Worm (Caenorhabditis elegans) whole organism, mixed stage, embryonic: ENCODE data around the gene F54B11.11.

Experiments used
- blmp-1 ChIP-seq: fragments of 150-350 bp; optimal IDR thresholded peaks from 2 replicates; lab custom pipeline; 2014; ENCODE audit warnings: missing biosample characterization, missing genetic modification characterization
- drap-1 ChIP-seq: fragments of 200-800 bp; sonication (Bioruptor generic); optimal IDR thresholded peaks from 3 replicates; lab custom pipeline; 2018; ENCODE audit warnings: mild to moderate bottlenecking, missing genetic modification characterization, missing compliant biosample characterization
- elt-3 ChIP-seq: fragments of 150-350 bp; optimal IDR thresholded peaks from 2 replicates; lab custom pipeline; 2014; ENCODE audit warnings: missing biosample characterization, missing genetic modification characterization
- lsy-2 ChIP-seq: fragments of 150-350 bp; optimal IDR thresholded peaks from 2 replicates; lab custom pipeline; 2014; ENCODE audit warnings: missing biosample characterization, missing genetic modification characterization
- mls-2 ChIP-seq: sonication (generic microtip); optimal IDR thresholded peaks from 2 replicates; lab custom pipeline; 2016; ENCODE audit warnings: mild to moderate bottlenecking, missing genetic modification characterization, moderate library complexity, missing compliant biosample characterization
- nhr-237 ChIP-seq: fragments of 150-350 bp; optimal IDR thresholded peaks from 2 replicates; lab custom pipeline; 2014; ENCODE audit warnings: missing biosample characterization, missing genetic modification characterization
- unc-62 ChIP-seq: fragments of 150-350 bp; optimal IDR thresholded peaks from 2 replicates; lab custom pipeline; 2014; ENCODE audit warnings: missing biosample characterization, missing genetic modification reagents, missing genetic modification characterization
- ztf-11 ChIP-seq: fragments of 150-350 bp; optimal IDR thresholded peaks from 2 replicates; lab custom pipeline; 2014; ENCODE audit warnings: missing biosample characterization, missing genetic modification characterization

ce11 chrX:13574029-13574428 lies 4.6 kb upstream of the F54B11.11 start:
- TF ChIP-seq blmp-1 (tag; lab: Kevin White, UChicago) (no peak), nhr-237 (no peak), unc-62 (GFP tag; lab: Kevin White, UChicago) (no peak), mls-2 (tag; lab: Kevin White, UChicago) (no peak), elt-3 (tag; lab: Kevin White, UChicago) (no peak), drap-1 (GFP tag; lab: Kevin White, UChicago) (no peak), lsy-2 (tag; lab: Kevin White, UChicago) (no peak), ztf-11 (tag; lab: Kevin White, UChicago) (no peak)
